Fruit fly (Drosophila melanogaster) whole organism, embryonic: ENCODE measurements around the gene mRpL46.

Experiments used
- Abd-B ChIP-seq: fragments of 200-800 bp; sonication (Bioruptor generic); optimal IDR thresholded peaks from 2 replicates; lab custom pipeline; 2018; ENCODE audit warnings: missing biosample characterization, mild to moderate bottlenecking, missing genetic modification characterization, moderate library complexity
- Asciz ChIP-seq: fragments of 200-800 bp; sonication (Bioruptor generic); optimal IDR thresholded peaks from 2 replicates; lab custom pipeline; 2017; ENCODE audit warnings: missing biosample characterization, mild to moderate bottlenecking, missing genetic modification characterization, missing genetic modification reagents
- B-H2 ChIP-seq: fragments of 200-800 bp; sonication (Bioruptor generic); optimal IDR thresholded peaks from 2 replicates; lab custom pipeline; 2018; ENCODE audit warnings: missing biosample characterization, mild to moderate bottlenecking, missing genetic modification characterization
- CG11398 ChIP-seq: fragments of 200-800 bp; sonication (Bioruptor generic); optimal IDR thresholded peaks from 2 replicates; lab custom pipeline; 2016; ENCODE audit warnings: missing biosample characterization, missing genetic modification characterization
- CG11456 ChIP-seq: fragments of 200-800 bp; sonication (Bioruptor generic); IDR thresholded peaks from 3 replicates; pipeline ENCODE4 v1.3.6; 2022; ENCODE audit warnings: missing biosample characterization, missing genetic modification characterization
- CG11723 ChIP-seq: fragments of 200-800 bp; sonication (Bioruptor generic); optimal IDR thresholded peaks from 2 replicates; lab custom pipeline; 2017; ENCODE audit warnings: missing biosample characterization, mild to moderate bottlenecking, missing genetic modification characterization
- CG14965 ChIP-seq: fragments of 200-800 bp; sonication (Bioruptor generic); optimal IDR thresholded peaks from 2 replicates; lab custom pipeline; 2016; ENCODE audit warnings: missing biosample characterization, missing genetic modification characterization, borderline replicate concordance
- CG1647 ChIP-seq: fragments of 200-800 bp; sonication (Bioruptor generic); optimal IDR thresholded peaks from 3 replicates; lab custom pipeline; 2016; ENCODE audit warnings: missing biosample characterization, missing genetic modification characterization
- CG17361 ChIP-seq: fragments of 200-800 bp; sonication (Bioruptor generic); IDR thresholded peaks from 3 replicates; pipeline ENCODE4 v1.3.6; 2022; ENCODE audit warnings: missing biosample characterization, missing genetic modification characterization
- CG1792 ChIP-seq: fragments of 200-800 bp; sonication (Bioruptor generic); optimal IDR thresholded peaks from 2 replicates; lab custom pipeline; 2016; ENCODE audit warnings: missing biosample characterization, missing genetic modification characterization
- CG18476 ChIP-seq: fragments of 200-800 bp; sonication (Bioruptor generic); optimal IDR thresholded peaks from 2 replicates; lab custom pipeline; 2016; ENCODE audit warnings: missing biosample characterization, mild to moderate bottlenecking, missing genetic modification characterization
- CG2875 ChIP-seq: fragments of 200-800 bp; sonication (Bioruptor generic); optimal IDR thresholded peaks from 2 replicates; lab custom pipeline; 2017; ENCODE audit warnings: missing biosample characterization, mild to moderate bottlenecking, missing genetic modification characterization, missing genetic modification reagents
- CG3163 ChIP-seq: fragments of 200-800 bp; sonication (Bioruptor generic); optimal IDR thresholded peaks from 3 replicates; lab custom pipeline; 2016; ENCODE audit warnings: missing biosample characterization, missing genetic modification characterization
- CG32772 ChIP-seq: fragments of 200-800 bp; sonication (Bioruptor generic); IDR thresholded peaks from 2 replicates; pipeline ENCODE4 v1.3.6; 2022; ENCODE audit warnings: missing biosample characterization, missing genetic modification characterization
- CG4730 ChIP-seq: fragments of 200-800 bp; sonication (Bioruptor generic); IDR thresholded peaks from 2 replicates; pipeline ENCODE4 v1.3.6; 2022; ENCODE audit warnings: missing biosample characterization, missing genetic modification characterization
- CG6854 ChIP-seq: fragments of 200-800 bp; sonication (Bioruptor generic); optimal IDR thresholded peaks from 3 replicates; lab custom pipeline; 2017; ENCODE audit warnings: missing biosample characterization, mild to moderate bottlenecking, missing genetic modification characterization
- CG7745 ChIP-seq: fragments of 200-800 bp; sonication (Bioruptor generic); optimal IDR thresholded peaks from 2 replicates; lab custom pipeline; 2018; ENCODE audit warnings: missing biosample characterization, mild to moderate bottlenecking, missing genetic modification characterization, moderate library complexity
- CG8478 ChIP-seq: fragments of >200 bp; optimal IDR thresholded peaks from 2 replicates; lab custom pipeline; 2018
- CrebB ChIP-seq: fragments of 200-800 bp; sonication (Bioruptor generic); optimal IDR thresholded peaks from 3 replicates; lab custom pipeline; 2018; ENCODE audit warnings: missing biosample characterization, mild to moderate bottlenecking, missing genetic modification characterization
- Dp ChIP-seq: fragments of 200-800 bp; sonication (Bioruptor generic); optimal IDR thresholded peaks from 2 replicates; lab custom pipeline; 2018; ENCODE audit warnings: missing biosample characterization, mild to moderate bottlenecking, missing genetic modification characterization, moderate library complexity
- Drgx ChIP-seq: fragments of 200-800 bp; sonication (Bioruptor generic); IDR thresholded peaks from 2 replicates; pipeline ENCODE4 v1.3.6; 2022; ENCODE audit warnings: missing biosample characterization, missing genetic modification characterization
- Hand ChIP-seq: fragments of 200-800 bp; sonication (Bioruptor generic); optimal IDR thresholded peaks from 2 replicates; lab custom pipeline; 2017; ENCODE audit warnings: mild to moderate bottlenecking, missing biosample characterization, missing genetic modification reagents, missing genetic modification characterization
- Hr39 ChIP-seq: fragments of >200 bp; optimal IDR thresholded peaks from 2 replicates; lab custom pipeline; 2017
- Lhr ChIP-seq: fragments of 200-800 bp; sonication (Bioruptor generic); optimal IDR thresholded peaks from 3 replicates; lab custom pipeline; 2017; ENCODE audit warnings: mild to moderate bottlenecking, missing biosample characterization, missing genetic modification reagents, missing genetic modification characterization
- Myb ChIP-seq: fragments of 200-800 bp; sonication (Bioruptor generic); optimal IDR thresholded peaks from 2 replicates; lab custom pipeline; 2016; ENCODE audit warnings: missing biosample characterization, missing genetic modification characterization
- NFAT ChIP-seq: fragments of 200-800 bp; sonication (Bioruptor generic); IDR thresholded peaks from 2 replicates; pipeline ENCODE4 v1.3.6; 2022; ENCODE audit warnings: missing biosample characterization, missing genetic modification characterization
- Taf1 ChIP-seq: fragments of 200-800 bp; sonication (Bioruptor generic); IDR thresholded peaks from 2 replicates; pipeline ENCODE4 v1.3.6; 2022; ENCODE audit warnings: missing biosample characterization, missing genetic modification characterization
- Usf ChIP-seq: fragments of 200-800 bp; sonication (Bioruptor generic); optimal IDR thresholded peaks from 2 replicates; lab custom pipeline; 2017; ENCODE audit warnings: missing genotype, missing biosample characterization, missing genetic modification characterization
- ase ChIP-seq: fragments of 200-800 bp; sonication (Bioruptor generic); IDR thresholded peaks from 3 replicates; pipeline ENCODE4 v1.3.6; 2022; ENCODE audit warnings: missing biosample characterization, missing genetic modification characterization
- bsh ChIP-seq, 2 experiments: fragments of 200-800 bp; sonication (Bioruptor generic); optimal IDR thresholded peaks; 2 replicates each; lab custom pipeline; 2017 to 2018; ENCODE audit warnings: mild to moderate bottlenecking in 2 of 2, missing biosample characterization in 2 of 2, missing genetic modification characterization in 2 of 2, moderate library complexity in 1 of 2
- caup ChIP-seq: fragments of 200-800 bp; sonication (Bioruptor generic); optimal IDR thresholded peaks from 3 replicates; lab custom pipeline; 2017; ENCODE audit warnings: missing biosample characterization, mild to moderate bottlenecking, missing genetic modification characterization, moderate library complexity; ENCODE audit not compliant: severe bottlenecking
- chinmo ChIP-seq: fragments of 200-800 bp; sonication (Bioruptor generic); IDR thresholded peaks from 4 replicates; pipeline ENCODE4 v1.3.6; 2022; ENCODE audit warnings: missing biosample characterization, missing genetic modification characterization; ENCODE audit not compliant: partially characterized antibody
- crc ChIP-seq: fragments of 200-800 bp; sonication (Bioruptor generic); optimal IDR thresholded peaks from 2 replicates; lab custom pipeline; 2016; ENCODE audit warnings: missing biosample characterization, missing genetic modification characterization
- croc ChIP-seq: fragments of 200-800 bp; sonication (Bioruptor generic); conservative IDR thresholded peaks from 3 replicates; pipeline ENCODE4 v1.3.6; 2022; ENCODE audit warnings: missing biosample characterization, missing genetic modification characterization
- dati ChIP-seq: fragments of 200-800 bp; sonication (Bioruptor generic); IDR thresholded peaks from 2 replicates; pipeline ENCODE4 v1.3.6; 2022; ENCODE audit warnings: missing biosample characterization, missing genetic modification characterization
- emc ChIP-seq: fragments of 200-800 bp; sonication (Bioruptor generic); optimal IDR thresholded peaks from 2 replicates; lab custom pipeline; 2016; ENCODE audit warnings: missing biosample characterization, missing genetic modification characterization
- esg ChIP-seq: fragments of 200-800 bp; sonication (Bioruptor generic); conservative IDR thresholded peaks from 2 replicates; pipeline ENCODE4 v1.3.6; 2022; ENCODE audit warnings: missing biosample characterization, missing genetic modification characterization
- eve ChIP-seq, 2 experiments: fragments of >200 bp; optimal IDR thresholded peaks; 2 replicates each; lab custom pipeline; 2017; ENCODE audit warnings: missing biosample characterization in 2 of 2, missing genetic modification characterization in 2 of 2
- ewg ChIP-seq: fragments of 200-800 bp; sonication (Bioruptor generic); optimal IDR thresholded peaks from 3 replicates; lab custom pipeline; 2017; ENCODE audit warnings: mild to moderate bottlenecking, missing biosample characterization, missing genetic modification reagents, missing genetic modification characterization
- lmd ChIP-seq: fragments of 200-800 bp; sonication (Bioruptor generic); IDR thresholded peaks from 2 replicates; pipeline ENCODE4 v1.3.6; 2022; ENCODE audit warnings: missing biosample characterization, missing genetic modification characterization
- mld ChIP-seq: fragments of 200-800 bp; sonication (Bioruptor generic); IDR thresholded peaks from 3 replicates; pipeline ENCODE4 v1.3.6; 2022; ENCODE audit warnings: missing biosample characterization, missing genetic modification characterization; ENCODE audit not compliant: partially characterized antibody
- onecut ChIP-seq: fragments of 200-800 bp; sonication (Bioruptor generic); IDR thresholded peaks from 2 replicates; pipeline ENCODE4 v1.3.6; 2022; ENCODE audit warnings: missing biosample characterization, missing genetic modification characterization
- pb ChIP-seq: fragments of 200-800 bp; sonication (Bioruptor generic); optimal IDR thresholded peaks from 3 replicates; lab custom pipeline; 2016; ENCODE audit warnings: missing biosample characterization, missing genetic modification characterization
- pnt ChIP-seq: fragments of 200-800 bp; sonication (Bioruptor generic); optimal IDR thresholded peaks from 3 replicates; lab custom pipeline; 2016; ENCODE audit warnings: missing biosample characterization, missing genetic modification characterization
- sqz ChIP-seq: fragments of 200-800 bp; sonication (Bioruptor generic); optimal IDR thresholded peaks from 3 replicates; lab custom pipeline; 2018; ENCODE audit warnings: missing biosample characterization, mild to moderate bottlenecking, missing genetic modification characterization
- sug ChIP-seq: fragments of 200-800 bp; optimal IDR thresholded peaks from 2 replicates; lab custom pipeline; 2019; ENCODE audit warnings: missing biosample characterization, mild to moderate bottlenecking, missing genetic modification characterization, moderate library complexity
- twi ChIP-seq: fragments of 200-800 bp; optimal IDR thresholded peaks from 2 replicates; lab custom pipeline; 2019; ENCODE audit warnings: missing biosample characterization, mild to moderate bottlenecking, missing genetic modification characterization, moderate library complexity
- wek ChIP-seq: fragments of 200-800 bp; sonication (Bioruptor generic); optimal IDR thresholded peaks from 3 replicates; lab custom pipeline; 2018; ENCODE audit warnings: missing biosample characterization, mild to moderate bottlenecking, missing genetic modification characterization, moderate library complexity
- zen ChIP-seq: fragments of 200-800 bp; sonication (Bioruptor generic); optimal IDR thresholded peaks from 3 replicates; lab custom pipeline; 2018; ENCODE audit warnings: missing biosample characterization, mild to moderate bottlenecking, missing genetic modification characterization, moderate library complexity

Gene mRpL46

dm6 chr3L:1746338-1747199 lies 30.7 kb upstream of the mRpL46 start, which contains the start of gene CG13921 (continued):
- TF ChIP-seq pb (GFP tag; lab: Kevin White, UChicago) (peak; percentile 99), Lhr (GFP tag; lab: Kevin White, UChicago) (peak; percentile 98), twi (peak; percentile 97), sqz (GFP tag; lab: Kevin White, UChicago) (peak; percentile 98), B-H2 (GFP tag; lab: Kevin White, UChicago) (peak; percentile 80), dati (peak; percentile 98), CG14965 (peak; percentile 93), NFAT (peak; percentile 97), mld (GFP tag; lab: Robert Waterston, UW) (no peak), esg (GFP tag; lab: Robert Waterston, UW) (peak; percentile 99), croc (GFP tag; lab: Robert Waterston, UW) (peak; percentile 98), CG17361 (GFP tag; lab: Robert Waterston, UW) (peak; percentile 99), Usf (GFP tag; lab: Kevin White, UChicago) (peak; percentile 99), pnt (GFP tag; lab: Kevin White, UChicago) (peak; percentile 100), CG1647 (GFP tag; lab: Kevin White, UChicago) (peak; percentile 99), crc (GFP tag; lab: Kevin White, UChicago) (peak; percentile 99), eve (GFP tag; optimal IDR thresholded peaks at IDR 0.05; lab: Kevin White, UChicago) (peak in 1 of 2 experiments; percentile 100), CG11398 (GFP tag; lab: Kevin White, UChicago) (peak; percentile 98), Hr39 (lab: Kevin White, UChicago) (no peak), Taf1 (peak; percentile 98), CG18476 (GFP tag; lab: Kevin White, UChicago) (peak; percentile 98), CG2875 (peak; percentile 99), emc (peak; percentile 98), ewg (GFP tag; lab: Kevin White, UChicago) (peak; percentile 96), CG4730 (GFP tag; lab: Robert Waterston, UW) (peak; percentile 99), chinmo (GFP tag; lab: Robert Waterston, UW) (peak; percentile 69; the same call in 1 of the 4 replicates), CG11723 (GFP tag; lab: Kevin White, UChicago) (peak; percentile 96), CG7745 (peak; percentile 92), caup (GFP tag; lab: Kevin White, UChicago) (peak; percentile 98), onecut (peak; percentile 99), bsh (GFP tag; optimal IDR thresholded peaks at IDR 0.05; lab: Kevin White, UChicago) (peak; percentile 98 to 99), CG3163 (peak; percentile 93), lmd (GFP tag; lab: Robert Waterston, UW) (peak; percentile 99), CG11456 (GFP tag; lab: Robert Waterston, UW) (peak; percentile 99), CG1792 (peak; percentile 99), CG32772 (peak; percentile 99), Asciz (peak; percentile 98), sug (tag; lab: Kevin White, UChicago) (peak; percentile 93), wek (peak; percentile 95), Abd-B (GFP tag; lab: Kevin White, UChicago) (peak; percentile 98), zen (peak; percentile 100), CrebB (tag; lab: Kevin White, UChicago) (peak; percentile 97), Drgx (peak; percentile 100), Dp (GFP tag; lab: Kevin White, UChicago) (peak; percentile 21), CG6854 (peak; percentile 96), Hand (GFP tag; lab: Kevin White, UChicago) (peak; percentile 87), ase (peak; percentile 98), Myb (GFP tag; lab: Kevin White, UChicago) (peak; percentile 93), CG8478 (lab: Kevin White, UChicago) (no peak)
